Worm (Caenorhabditis elegans) whole organism, early embryonic: ENCODE results near the gene srd-2.

Experiments
- B0310.2 ChIP-seq: sonication (generic microtip); optimal IDR thresholded peaks from 2 replicates; lab custom pipeline; 2016; ENCODE audit warnings: mild to moderate bottlenecking, missing genetic modification characterization, missing compliant biosample characterization
- F13C5.2 ChIP-seq: sonication (generic microtip); optimal IDR thresholded peaks from 2 replicates; lab custom pipeline; 2017; ENCODE audit warnings: mild to moderate bottlenecking, missing genetic modification characterization, inconsistent platforms, missing compliant biosample characterization
- aly-1 ChIP-seq: sonication (generic microtip); optimal IDR thresholded peaks from 2 replicates; lab custom pipeline; 2016; ENCODE audit warnings: missing genetic modification characterization, missing compliant biosample characterization
- ama-1 ChIP-seq: fragments of 150-350 bp; optimal IDR thresholded peaks from 2 replicates; lab custom pipeline; 2014
- ceh-13 ChIP-seq: fragments of 200-800 bp; sonication (Bioruptor generic); optimal IDR thresholded peaks from 2 replicates; lab custom pipeline; 2018; ENCODE audit warnings: mild to moderate bottlenecking, missing genetic modification characterization, missing compliant biosample characterization
- ceh-36 ChIP-seq: sonication (generic microtip); optimal IDR thresholded peaks from 2 replicates; lab custom pipeline; 2016; ENCODE audit warnings: missing genetic modification characterization, inconsistent platforms, missing compliant biosample characterization
- ets-7 ChIP-seq: sonication (generic microtip); optimal IDR thresholded peaks from 2 replicates; lab custom pipeline; 2016; ENCODE audit warnings: missing genotype, missing genetic modification characterization, missing compliant biosample characterization
- flt-1 ChIP-seq: fragments of 200-800 bp; sonication (Bioruptor generic); IDR thresholded peaks from 2 replicates; pipeline ENCODE4 v1.3.6; 2022; ENCODE audit warnings: missing genetic modification characterization, missing compliant biosample characterization
- hmbx-1 ChIP-seq: sonication (generic microtip); optimal IDR thresholded peaks from 2 replicates; lab custom pipeline; 2016; ENCODE audit warnings: mild to moderate bottlenecking, missing genetic modification characterization, missing compliant biosample characterization
- hmg-4 ChIP-seq: fragments of 200-800 bp; sonication (Bioruptor generic); optimal IDR thresholded peaks from 2 replicates; lab custom pipeline; 2018; ENCODE audit warnings: mild to moderate bottlenecking, missing genetic modification characterization, missing compliant biosample characterization
- hnd-1 ChIP-seq: sonication (generic microtip); optimal IDR thresholded peaks from 2 replicates; lab custom pipeline; 2016; ENCODE audit warnings: missing genetic modification characterization, missing compliant biosample characterization
- pes-1 ChIP-seq: fragments of 200-800 bp; sonication (Bioruptor generic); IDR thresholded peaks from 2 replicates; pipeline ENCODE4 v1.3.6; 2022; ENCODE audit warnings: missing genetic modification reagents, missing genetic modification characterization, missing compliant biosample characterization
- scrt-1 ChIP-seq: fragments of 200-800 bp; sonication (Bioruptor generic); IDR thresholded peaks from 2 replicates; pipeline ENCODE4 v1.3.6; 2022; ENCODE audit warnings: missing genetic modification characterization, missing compliant biosample characterization
- sea-1 ChIP-seq: fragments of 200-800 bp; sonication (Bioruptor generic); conservative IDR thresholded peaks from 2 replicates; pipeline ENCODE4 v1.3.6; 2022; ENCODE audit warnings: missing genetic modification characterization, missing compliant biosample characterization
- tbx-11 ChIP-seq: fragments of 200-800 bp; sonication (Bioruptor generic); IDR thresholded peaks from 2 replicates; pipeline ENCODE4 v1.3.6; 2022; ENCODE audit warnings: missing genetic modification characterization, missing compliant biosample characterization
- tbx-37 ChIP-seq: fragments of 200-800 bp; sonication (Bioruptor generic); conservative IDR thresholded peaks from 2 replicates; pipeline ENCODE4 v1.3.6; 2022; ENCODE audit warnings: missing genetic modification reagents, missing genetic modification characterization, missing compliant biosample characterization
- tra-4 ChIP-seq: sonication (generic microtip); optimal IDR thresholded peaks from 2 replicates; lab custom pipeline; 2017; ENCODE audit warnings: missing genetic modification characterization, missing compliant biosample characterization

The srd-2 gene

DNA sequence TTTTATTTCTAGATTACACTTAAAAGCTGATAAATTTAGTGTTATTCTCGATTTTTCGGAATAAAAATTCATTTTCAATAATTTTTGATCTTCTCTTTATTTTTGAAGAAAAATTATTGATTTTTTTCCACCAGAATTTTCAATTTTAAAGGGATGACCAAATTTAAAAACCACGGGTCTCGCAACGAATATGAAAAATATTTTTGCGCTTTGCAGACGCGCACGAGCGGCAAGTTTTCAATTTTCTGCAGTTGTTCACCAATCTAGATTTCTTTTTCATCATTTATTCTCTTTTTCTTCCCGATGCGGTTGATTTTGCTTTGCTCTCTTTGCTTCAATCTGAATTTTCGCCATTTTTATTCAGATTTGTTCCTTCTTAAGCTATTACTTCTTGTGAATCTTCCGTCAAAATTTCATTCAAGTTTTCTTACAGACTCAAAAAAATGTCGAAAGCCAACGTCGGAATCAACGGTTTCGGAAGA, 16.8 kb downstream of the srd-2 start, which contains the start of gene gpd-4:
Gene gpd-4, plus strand, starts transcription at position 432 of the 482 bp plus-strand sequence.
- TF ChIP-seq hmg-4 (GFP tag; lab: Kevin White, UChicago) (no peak), ama-1 (no peak), aly-1 (tag; lab: Kevin White, UChicago) (no peak), ceh-36 (tag; lab: Kevin White, UChicago) (no peak), flt-1 (GFP tag; lab: Robert Waterston, UW) (no peak), scrt-1 (GFP tag; lab: Robert Waterston, UW) (no peak), B0310.2 (tag; lab: Kevin White, UChicago) (no peak), hnd-1 (tag; lab: Kevin White, UChicago) (no peak), F13C5.2 (tag; lab: Kevin White, UChicago) (no peak), sea-1 (no peak), ceh-13 (GFP tag; lab: Kevin White, UChicago) (no peak), tra-4 (tag; lab: Kevin White, UChicago) (no peak), hmbx-1 (tag; lab: Kevin White, UChicago) (no peak)

DNA sequence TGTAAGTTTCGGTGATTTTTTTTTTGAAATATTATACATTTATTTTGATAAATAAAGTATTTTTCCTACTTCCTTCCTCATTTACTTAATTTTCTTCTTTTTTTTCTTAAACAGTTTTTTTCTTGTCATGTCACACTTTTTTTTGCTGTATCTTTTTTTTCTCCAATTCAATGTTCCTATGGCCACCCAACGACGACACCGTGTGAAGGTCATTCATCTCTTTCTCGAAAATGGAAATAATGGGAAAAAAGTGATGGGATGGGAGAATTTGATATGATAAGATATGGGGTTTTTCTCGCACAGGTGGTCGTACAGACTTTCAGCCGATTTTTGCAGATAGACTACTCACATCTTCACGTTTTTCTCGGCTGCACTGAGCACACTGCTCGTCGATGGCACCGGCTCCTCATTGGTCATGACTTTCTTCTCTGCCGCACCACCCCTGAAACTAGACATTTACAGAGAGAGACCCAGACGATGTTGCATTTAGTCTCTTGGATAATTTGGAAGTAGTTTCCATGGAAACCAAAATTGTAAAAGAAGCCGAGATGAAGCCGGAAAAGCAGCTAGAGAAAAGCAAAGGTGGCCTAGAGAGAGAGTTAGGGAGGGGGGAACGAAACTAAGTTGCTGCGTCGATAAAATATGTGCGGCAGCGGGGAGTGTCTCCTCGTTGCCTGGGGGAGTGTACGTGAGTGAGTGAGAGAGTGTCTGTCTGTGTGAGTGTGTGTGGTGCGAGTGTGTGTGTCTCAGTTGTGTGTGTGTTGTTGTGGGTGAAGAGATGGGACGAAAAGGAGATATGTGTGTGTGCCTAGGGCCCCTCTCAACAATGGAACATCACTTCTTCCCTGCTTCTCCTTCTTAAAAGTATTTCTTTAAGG, 18.6 kb downstream of the srd-2 start, which contains the start of gene daf-19:
Gene daf-19, minus strand, starts transcription at position 442 of the 878 bp plus-strand sequence.
- TF ChIP-seq aly-1 (tag; lab: Kevin White, UChicago) (peak; percentile 87), hnd-1 (tag; lab: Kevin White, UChicago) (peak; percentile 24), ama-1 (no peak), ets-7 (tag; lab: Kevin White, UChicago) (no peak), flt-1 (GFP tag; lab: Robert Waterston, UW) (peak; percentile 17; the same call in 1 of the 2 replicates), ceh-36 (tag; lab: Kevin White, UChicago) (peak; percentile 47), tbx-11 (GFP tag; lab: Robert Waterston, UW) (no peak), hmg-4 (GFP tag; lab: Kevin White, UChicago) (peak; percentile 93), ceh-13 (GFP tag; lab: Kevin White, UChicago) (no peak), sea-1 (0 out of 2 replicates have a peak, but pooled peaks have one; percentile 39), tbx-37 (GFP tag; lab: Robert Waterston, UW) (no peak), hmbx-1 (tag; lab: Kevin White, UChicago) (peak; percentile 26), F13C5.2 (tag; lab: Kevin White, UChicago) (peak; percentile 77), scrt-1 (GFP tag; lab: Robert Waterston, UW) (peak; percentile 73; the same call in 1 of the 2 replicates), pes-1 (GFP tag; lab: Robert Waterston, UW) (no peak), tra-4 (tag; lab: Kevin White, UChicago) (peak; percentile 62), B0310.2 (tag; lab: Kevin White, UChicago) (peak; percentile 52)

DNA sequence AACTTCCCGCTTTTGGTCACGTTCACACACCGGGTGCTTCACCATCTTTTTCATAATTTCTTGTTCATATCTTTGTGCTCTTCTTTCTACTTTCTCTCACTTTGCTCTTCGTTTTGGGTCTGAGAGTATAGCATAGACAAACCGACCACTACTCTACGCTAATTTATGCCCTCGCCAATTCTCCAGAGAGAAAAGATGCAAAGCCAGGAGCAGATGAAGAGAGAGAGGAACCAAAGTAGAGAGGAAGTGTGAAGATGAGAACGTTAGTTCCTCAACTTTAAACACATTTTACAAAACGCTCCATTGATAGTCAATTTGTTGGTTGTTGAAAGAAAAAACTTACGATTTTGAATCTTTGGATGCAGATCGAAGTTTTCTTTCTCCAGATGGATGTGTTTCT, 20.0 kb downstream of the srd-2 start:
- TF ChIP-seq ets-7 (tag; lab: Kevin White, UChicago): no peak
- no peak for TF ChIP-seq hmg-4 (GFP tag; lab: Kevin White, UChicago)
- no peak for TF ChIP-seq B0310.2 (tag; lab: Kevin White, UChicago)
- TF ChIP-seq tbx-11 (GFP tag; lab: Robert Waterston, UW): no peak
- no peak for TF ChIP-seq aly-1 (tag; lab: Kevin White, UChicago)
- no peak for TF ChIP-seq hnd-1 (tag; lab: Kevin White, UChicago)
- TF ChIP-seq ceh-36 (tag; lab: Kevin White, UChicago): no peak

DNA sequence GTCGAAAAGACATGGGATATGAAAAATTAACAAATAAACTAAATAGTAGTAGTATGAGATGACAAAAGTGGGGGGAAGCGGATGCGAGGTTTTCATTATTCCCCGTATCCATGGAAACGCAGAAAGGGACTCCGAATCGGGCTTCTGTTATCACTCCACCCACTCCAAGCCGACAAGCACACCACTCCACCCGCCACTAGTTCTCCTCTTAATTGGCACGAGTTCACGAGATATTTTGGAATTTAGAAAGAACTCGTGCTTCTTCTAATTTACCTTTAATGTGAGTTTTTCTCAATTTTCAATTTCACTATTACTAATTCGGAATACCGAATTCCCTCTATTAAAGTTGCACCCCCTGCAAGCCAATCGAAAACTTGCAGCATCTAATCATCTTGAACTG, 21.3 kb downstream of the srd-2 start:
- no peak for TF ChIP-seq sea-1
- no peak for TF ChIP-seq ceh-36 (tag; lab: Kevin White, UChicago)
- TF ChIP-seq B0310.2 (tag; lab: Kevin White, UChicago): no peak
- no peak for TF ChIP-seq scrt-1 (GFP tag; lab: Robert Waterston, UW)
- no peak for TF ChIP-seq F13C5.2 (tag; lab: Kevin White, UChicago)
- TF ChIP-seq flt-1 (GFP tag; lab: Robert Waterston, UW): no peak
- TF ChIP-seq tra-4 (tag; lab: Kevin White, UChicago): no peak
- TF ChIP-seq tbx-37 (GFP tag; lab: Robert Waterston, UW): no peak
- no peak for TF ChIP-seq aly-1 (tag; lab: Kevin White, UChicago)
- no peak for TF ChIP-seq hmg-4 (GFP tag; lab: Kevin White, UChicago)
- no peak for TF ChIP-seq tbx-11 (GFP tag; lab: Robert Waterston, UW)
- no peak for TF ChIP-seq pes-1 (GFP tag; lab: Robert Waterston, UW)
- TF ChIP-seq hmbx-1 (tag; lab: Kevin White, UChicago): no peak
- TF ChIP-seq ama-1: no peak
- no peak for TF ChIP-seq hnd-1 (tag; lab: Kevin White, UChicago)

DNA sequence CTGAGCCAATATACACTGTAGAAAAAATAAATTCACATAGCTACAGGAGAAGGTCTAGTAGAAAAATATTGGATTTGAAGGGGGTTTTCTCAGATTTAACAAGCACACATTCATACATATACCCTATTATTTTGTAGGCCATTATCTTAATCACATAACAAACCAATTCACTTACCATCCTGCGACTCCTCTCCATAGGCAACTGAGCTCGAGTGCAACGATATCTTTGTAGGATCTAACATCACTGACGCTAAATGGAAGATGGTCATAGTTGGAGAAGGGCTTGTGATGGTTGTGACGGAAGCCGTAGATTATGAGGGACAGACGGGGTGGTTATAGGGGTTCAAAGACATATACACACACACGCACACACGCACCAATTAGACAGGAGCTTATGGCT, 23.6 kb downstream of the srd-2 start:
- TF ChIP-seq ama-1: no peak
- TF ChIP-seq scrt-1 (GFP tag; lab: Robert Waterston, UW): no peak
- TF ChIP-seq F13C5.2 (tag; lab: Kevin White, UChicago): no peak
- TF ChIP-seq hmg-4 (GFP tag; lab: Kevin White, UChicago): no peak
- TF ChIP-seq hnd-1 (tag; lab: Kevin White, UChicago): no peak
- no peak for TF ChIP-seq tra-4 (tag; lab: Kevin White, UChicago)
- no peak for TF ChIP-seq flt-1 (GFP tag; lab: Robert Waterston, UW)
- TF ChIP-seq pes-1 (GFP tag; lab: Robert Waterston, UW): no peak
- no peak for TF ChIP-seq ceh-36 (tag; lab: Kevin White, UChicago)
- TF ChIP-seq ets-7 (tag; lab: Kevin White, UChicago): no peak
- no peak for TF ChIP-seq hmbx-1 (tag; lab: Kevin White, UChicago)
- no peak for TF ChIP-seq tbx-37 (GFP tag; lab: Robert Waterston, UW)
- no peak for TF ChIP-seq B0310.2 (tag; lab: Kevin White, UChicago)
- TF ChIP-seq aly-1 (tag; lab: Kevin White, UChicago): no peak
- TF ChIP-seq sea-1: no peak
- TF ChIP-seq ceh-13 (GFP tag; lab: Kevin White, UChicago): no peak
- TF ChIP-seq tbx-11 (GFP tag; lab: Robert Waterston, UW): no peak

DNA sequence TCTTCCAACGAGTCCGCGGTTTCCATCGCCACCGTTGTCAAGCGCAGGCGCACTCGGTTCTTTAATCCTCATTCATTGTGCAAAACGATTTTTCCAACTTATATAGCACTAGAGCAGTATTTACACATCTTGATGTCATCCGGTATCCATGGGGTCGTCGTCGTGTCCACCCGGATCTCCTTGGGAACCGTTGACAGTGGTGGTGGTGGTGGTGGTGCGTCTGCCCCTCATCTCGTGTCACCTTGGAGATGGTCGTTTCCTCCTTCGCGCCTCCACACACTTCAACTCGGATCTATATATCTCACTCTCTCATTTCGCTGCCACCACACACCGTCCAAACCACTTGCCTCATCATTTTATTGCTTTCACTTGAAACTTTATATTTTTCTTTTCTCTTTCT, 24.9 kb downstream of the srd-2 start:
- TF ChIP-seq tbx-11 (GFP tag; lab: Robert Waterston, UW): peak; percentile 50; the same call in 1 of the 2 replicates
- no peak for TF ChIP-seq ceh-36 (tag; lab: Kevin White, UChicago)
